Worm (Caenorhabditis elegans) whole organism, L4 larva: ENCODE data around the gene wbp-2.

Experiments
- Y5F2A.4 ChIP-seq: fragments of 200-800 bp; sonication (Bioruptor generic); optimal IDR thresholded peaks from 2 replicates; lab custom pipeline; 2018; ENCODE audit warnings: mild to moderate bottlenecking, missing genetic modification characterization, missing compliant biosample characterization
- ZK546.5 ChIP-seq, 2 experiments: sonication (generic microtip); optimal IDR thresholded peaks; 2 replicates each; lab custom pipeline; 2017; ENCODE audit warnings: missing biosample characterization in 2 of 2, missing genetic modification characterization in 2 of 2
- aha-1 ChIP-seq: fragments of 150-350 bp; peaks from one replicate; lab custom pipeline; 2014; ENCODE audit warnings: missing biosample characterization, missing genetic modification characterization
- ama-1 ChIP-seq: fragments of 150-350 bp; optimal IDR thresholded peaks from 2 replicates; lab custom pipeline; 2014; ENCODE audit warnings: inconsistent platforms, mixed read lengths
- daf-12 ChIP-seq: fragments of 150-350 bp; optimal IDR thresholded peaks from 2 replicates; lab custom pipeline; 2014; ENCODE audit warnings: missing biosample characterization, missing genetic modification reagents, missing genetic modification characterization
- daf-16 ChIP-seq, 3 experiments: sonication (generic microtip); optimal IDR thresholded peaks; 2 replicates each; lab custom pipeline; 2016 to 2017; ENCODE audit warnings: missing genetic modification characterization in 3 of 3, missing genetic modification reagents in 3 of 3, mild to moderate bottlenecking in 2 of 3, missing compliant biosample characterization in 2 of 3, missing biosample characterization in 1 of 3, moderate library complexity in 1 of 3
- daf-8 ChIP-seq: fragments of 200-800 bp; sonication (Bioruptor generic); IDR thresholded peaks from 2 replicates; pipeline ENCODE4 v1.3.6; 2022; ENCODE audit warnings: missing genetic modification characterization, missing compliant biosample characterization
- dmd-9 ChIP-seq: fragments of 200-800 bp; sonication (Bioruptor generic); IDR thresholded peaks from 2 replicates; pipeline ENCODE4 v1.3.6; 2022; ENCODE audit warnings: missing genetic modification reagents, missing genetic modification characterization, missing compliant biosample characterization
- duxl-1 ChIP-seq: sonication (generic microtip); optimal IDR thresholded peaks from 2 replicates; lab custom pipeline; 2016; ENCODE audit warnings: mild to moderate bottlenecking, missing genetic modification characterization, moderate library complexity, missing compliant biosample characterization; ENCODE audit not compliant: poor library complexity
- dve-1 ChIP-seq: sonication (generic microtip); optimal IDR thresholded peaks from 2 replicates; lab custom pipeline; 2017; ENCODE audit warnings: antibody characterized with exemption, mild to moderate bottlenecking, missing genetic modification characterization, missing compliant biosample characterization; ENCODE audit not compliant: insufficient read depth
- egl-27 ChIP-seq: sonication (generic microtip); optimal IDR thresholded peaks from 3 replicates; lab custom pipeline; 2017; ENCODE audit warnings: missing biosample characterization, missing genetic modification reagents, missing genetic modification characterization
- fos-1 ChIP-seq: fragments of 150-350 bp; optimal IDR thresholded peaks from 2 replicates; lab custom pipeline; 2014; ENCODE audit warnings: missing biosample characterization, missing genetic modification characterization
- hlh-11 ChIP-seq: fragments of 200-800 bp; sonication (Bioruptor generic); optimal IDR thresholded peaks from 2 replicates; lab custom pipeline; 2018; ENCODE audit warnings: mild to moderate bottlenecking, missing genetic modification characterization, missing compliant biosample characterization
- hmg-1.1 ChIP-seq: fragments of 200-800 bp; sonication (Bioruptor generic); IDR thresholded peaks from 2 replicates; pipeline ENCODE4 v1.3.6; 2022; ENCODE audit warnings: missing genetic modification reagents, missing genetic modification characterization, missing compliant biosample characterization
- lim-7 ChIP-seq: fragments of 200-800 bp; sonication (Bioruptor generic); IDR thresholded peaks from 2 replicates; pipeline ENCODE4 v1.3.6; 2022; ENCODE audit warnings: missing genetic modification characterization, missing compliant biosample characterization
- lin-39 ChIP-seq: fragments of 150-350 bp; optimal IDR thresholded peaks from 2 replicates; lab custom pipeline; 2014; ENCODE audit warnings: missing biosample characterization, missing genetic modification reagents, missing genetic modification characterization
- madf-5 ChIP-seq, 2 experiments: fragments of 200-800 bp; sonication (Bioruptor generic); IDR thresholded peaks; 2 replicates each; pipeline ENCODE4 v1.3.6; 2022; ENCODE audit warnings: missing compliant biosample characterization in 2 of 2, missing genetic modification characterization in 2 of 2
- mep-1 ChIP-seq: fragments of 150-350 bp; sonication (generic microtip); optimal IDR thresholded peaks from 3 replicates; lab custom pipeline; 2014; ENCODE audit warnings: missing biosample characterization, missing genetic modification characterization
- mxl-2 ChIP-seq: fragments of 200-800 bp; sonication (Bioruptor generic); conservative IDR thresholded peaks from 2 replicates; pipeline ENCODE4 v1.3.6; 2022; ENCODE audit warnings: missing genetic modification reagents, missing genetic modification characterization, missing compliant biosample characterization
- nhr-10 ChIP-seq: fragments of 150-350 bp; optimal IDR thresholded peaks from 2 replicates; lab custom pipeline; 2014; ENCODE audit warnings: missing biosample characterization, missing genetic modification characterization
- nhr-102 ChIP-seq: sonication (generic microtip); optimal IDR thresholded peaks from 2 replicates; lab custom pipeline; 2016; ENCODE audit warnings: mild to moderate bottlenecking, missing genetic modification characterization, moderate library complexity, missing compliant biosample characterization
- nhr-25 ChIP-seq: sonication (generic microtip); optimal IDR thresholded peaks from 2 replicates; lab custom pipeline; 2017; ENCODE audit warnings: missing genetic modification characterization, mild to moderate bottlenecking, missing compliant biosample characterization, antibody characterized with exemption, moderate library complexity, borderline replicate concordance; ENCODE audit not compliant: insufficient read depth
- nhr-6 ChIP-seq: fragments of 150-350 bp; optimal IDR thresholded peaks from 2 replicates; lab custom pipeline; 2014; ENCODE audit warnings: missing biosample characterization, missing genetic modification characterization
- nhr-76 ChIP-seq: fragments of 150-350 bp; optimal IDR thresholded peaks from 2 replicates; lab custom pipeline; 2014; ENCODE audit warnings: missing biosample characterization, missing genetic modification characterization
- nhr-77 ChIP-seq: fragments of 150-350 bp; optimal IDR thresholded peaks from 2 replicates; lab custom pipeline; 2014; ENCODE audit warnings: missing biosample characterization, missing genetic modification characterization
- pqm-1 ChIP-seq: sonication (generic microtip); optimal IDR thresholded peaks from 2 replicates; lab custom pipeline; 2017; ENCODE audit warnings: missing biosample characterization, missing genetic modification characterization
- rbr-2 ChIP-seq: sonication (generic microtip); optimal IDR thresholded peaks from 2 replicates; lab custom pipeline; 2016; ENCODE audit warnings: missing genotype, missing genetic modification characterization, missing compliant biosample characterization
- skn-1 ChIP-seq: fragments of 150-350 bp; optimal IDR thresholded peaks from 2 replicates; lab custom pipeline; 2014; ENCODE audit warnings: missing biosample characterization, missing genetic modification characterization
- snpc-1.2 ChIP-seq: fragments of 200-800 bp; sonication (Bioruptor generic); IDR thresholded peaks from 2 replicates; pipeline ENCODE4 v1.3.6; 2022; ENCODE audit warnings: missing genetic modification reagents, missing genetic modification characterization, missing compliant biosample characterization
- spr-3 ChIP-seq: fragments of 200-800 bp; sonication (Bioruptor generic); optimal IDR thresholded peaks from 2 replicates; lab custom pipeline; 2018; ENCODE audit warnings: mild to moderate bottlenecking, missing genetic modification characterization, missing compliant biosample characterization
- vab-7 ChIP-seq: fragments of 200-800 bp; sonication (Bioruptor generic); IDR thresholded peaks from 2 replicates; pipeline ENCODE4 v1.3.6; 2022; ENCODE audit warnings: missing genetic modification reagents, missing genetic modification characterization, missing compliant biosample characterization
- zag-1 ChIP-seq: fragments of 150-350 bp; optimal IDR thresholded peaks from 2 replicates; lab custom pipeline; 2014; ENCODE audit warnings: missing biosample characterization, missing genetic modification characterization
- zfp-2 ChIP-seq: sonication (generic microtip); optimal IDR thresholded peaks from 2 replicates; lab custom pipeline; 2016; ENCODE audit warnings: mild to moderate bottlenecking, missing genetic modification characterization, missing compliant biosample characterization
- zfp-3 ChIP-seq: fragments of 200-800 bp; sonication (Bioruptor generic); conservative IDR thresholded peaks from 2 replicates; pipeline ENCODE4 v1.3.6; 2022; ENCODE audit warnings: missing genetic modification reagents, missing genetic modification characterization, missing compliant biosample characterization

Gene wbp-2

ce11 chrII:9372393-9372792, 42.8 kb downstream of the wbp-2 start, which contains the start of gene C06C3.3:
Gene C06C3.3, minus strand, starts transcription at chrII:9372493.
- TF ChIP-seq mep-1 = no peak
- TF ChIP-seq dmd-9 (GFP tag; lab: Robert Waterston, UW) = no peak
- TF ChIP-seq daf-8 (GFP tag; lab: Robert Waterston, UW) = no peak
- no peak for TF ChIP-seq snpc-1.2 (GFP tag; lab: Robert Waterston, UW)
- TF ChIP-seq fos-1 (tag; lab: Kevin White, UChicago) = no peak
- no peak for TF ChIP-seq Y5F2A.4
- TF ChIP-seq nhr-102 (tag; lab: Kevin White, UChicago) = no peak
- no peak for TF ChIP-seq vab-7 (GFP tag; lab: Robert Waterston, UW)
- no peak for TF ChIP-seq hlh-11
- no peak for TF ChIP-seq nhr-77
- no peak for TF ChIP-seq nhr-6 (tag; lab: Kevin White, UChicago)
- no peak for TF ChIP-seq madf-5 (GFP tag; IDR thresholded peaks at IDR 0.05; lab: Robert Waterston, UW)
- TF ChIP-seq lin-39 (tag; lab: Kevin White, UChicago) = no peak
- TF ChIP-seq nhr-10 (tag; lab: Kevin White, UChicago) = no peak
- no peak for TF ChIP-seq egl-27 (tag; lab: Kevin White, UChicago)
- TF ChIP-seq zfp-3 = no peak

ce11 chrII:9372991-9373390, 43.4 kb downstream of the wbp-2 start, which contains the start of gene C06C3.4:
Gene C06C3.4, plus strand, starts transcription at chrII:9373291.
- TF ChIP-seq nhr-77 (no peak), dve-1 (tag; lab: Kevin White, UChicago) (no peak), aha-1 (tag; lab: Kevin White, UChicago) (no peak), daf-12 (tag; lab: Kevin White, UChicago) (no peak), mxl-2 (GFP tag; lab: Robert Waterston, UW) (no peak), nhr-76 (tag; lab: Kevin White, UChicago) (no peak), daf-16 (GFP tag; optimal IDR thresholded peaks at IDR 0.05; lab: Kevin White, UChicago) (no peak), daf-16 (tag; optimal IDR thresholded peaks at IDR 0.05; lab: Kevin White, UChicago) (no peak), lin-39 (tag; lab: Kevin White, UChicago) (no peak), skn-1 (tag; lab: Kevin White, UChicago) (no peak), nhr-25 (tag; lab: Kevin White, UChicago) (no peak), ama-1 (lab: Kevin White, UChicago) (no peak), spr-3 (GFP tag; lab: Kevin White, UChicago) (no peak)
- TF ChIP-seq, all 104 proteins: peak for 0

ce11 chrII:9374807-9375206, 45.2 kb downstream of the wbp-2 start, which contains the start of gene C06C3.12:
Gene C06C3.12, plus strand, starts transcription at chrII:9375107.
- TF ChIP-seq duxl-1 (tag; lab: Kevin White, UChicago) (no peak), zfp-2 (no peak), daf-16 (GFP tag; optimal IDR thresholded peaks at IDR 0.05; lab: Kevin White, UChicago) (no peak), daf-16 (tag; optimal IDR thresholded peaks at IDR 0.05; lab: Kevin White, UChicago) (peak; percentile 43), lim-7 (GFP tag; lab: Robert Waterston, UW) (no peak), mep-1 (no peak)

- TF ChIP-seq hmg-1.1 = no peak
These were observed 47.6 kb downstream of the wbp-2 start, which contains the start of gene C06C3.10 for ce11 chrII:9377158-9377557. Gene C06C3.10, minus strand, starts transcription at chrII:9377258.

ce11 chrII:9378174-9378573, 48.6 kb downstream of the wbp-2 start:
- TF ChIP-seq nhr-6 (tag; lab: Kevin White, UChicago) = no peak
- no peak for TF ChIP-seq zag-1
- no peak for TF ChIP-seq daf-16 (GFP tag; optimal IDR thresholded peaks at IDR 0.05; lab: Kevin White, UChicago)
- TF ChIP-seq daf-16 (tag; optimal IDR thresholded peaks at IDR 0.05; lab: Kevin White, UChicago) = peak; percentile 72
- no peak for TF ChIP-seq rbr-2 (tag; lab: Kevin White, UChicago)
- no peak for TF ChIP-seq duxl-1 (tag; lab: Kevin White, UChicago)
- TF ChIP-seq pqm-1 (tag; lab: Kevin White, UChicago) = peak; percentile 26
- no peak for TF ChIP-seq ZK546.5 (tag; optimal IDR thresholded peaks at IDR 0.05; lab: Kevin White, UChicago)
